Fruit fly (Drosophila melanogaster) whole organism, embryonic: ENCODE data around the gene LUBEL.

Experiments used
- Aef1 ChIP-seq: fragments of 200-800 bp; sonication (Bioruptor generic); IDR thresholded peaks from 3 replicates; pipeline ENCODE4 v1.3.6; 2022; ENCODE audit warnings: missing biosample characterization, missing genetic modification characterization
- Atf6 ChIP-seq: fragments of 200-800 bp; sonication (Bioruptor generic); IDR thresholded peaks from 2 replicates; pipeline ENCODE4 v1.3.6; 2022; ENCODE audit warnings: missing biosample characterization, missing genetic modification characterization
- CG12104 ChIP-seq: fragments of 200-800 bp; sonication (Bioruptor generic); optimal IDR thresholded peaks from 3 replicates; lab custom pipeline; 2016; ENCODE audit warnings: missing biosample characterization, missing genetic modification characterization
- CG12219 ChIP-seq: fragments of 200-800 bp; sonication (Bioruptor generic); optimal IDR thresholded peaks from 3 replicates; lab custom pipeline; 2018; ENCODE audit warnings: missing biosample characterization, mild to moderate bottlenecking, missing genetic modification characterization
- CG14667 ChIP-seq: fragments of 200-800 bp; sonication (Bioruptor generic); IDR thresholded peaks from 2 replicates; pipeline ENCODE4 v1.3.6; 2022; ENCODE audit warnings: missing biosample characterization, missing genetic modification characterization
- CG14710 ChIP-seq: fragments of 200-800 bp; sonication (Bioruptor generic); optimal IDR thresholded peaks from 3 replicates; lab custom pipeline; 2019; ENCODE audit warnings: missing biosample characterization, mild to moderate bottlenecking, missing genetic modification characterization, moderate library complexity
- CG17359 ChIP-seq: fragments of 200-800 bp; sonication (Bioruptor generic); optimal IDR thresholded peaks from 3 replicates; lab custom pipeline; 2018; ENCODE audit warnings: missing biosample characterization, mild to moderate bottlenecking, missing genetic modification characterization, moderate library complexity
- CG3065 ChIP-seq: fragments of 200-800 bp; sonication (Bioruptor generic); optimal IDR thresholded peaks from 2 replicates; lab custom pipeline; 2016; ENCODE audit warnings: missing biosample characterization, missing genetic modification characterization
- CG31388 ChIP-seq: fragments of 200-800 bp; sonication (Bioruptor generic); optimal IDR thresholded peaks from 2 replicates; lab custom pipeline; 2016; ENCODE audit warnings: missing biosample characterization, missing genetic modification characterization
- CG32772 ChIP-seq: fragments of 200-800 bp; sonication (Bioruptor generic); IDR thresholded peaks from 2 replicates; pipeline ENCODE4 v1.3.6; 2022; ENCODE audit warnings: missing biosample characterization, missing genetic modification characterization
- CG4328 ChIP-seq: fragments of 200-800 bp; sonication (Bioruptor generic); optimal IDR thresholded peaks from 3 replicates; lab custom pipeline; 2017; ENCODE audit warnings: missing biosample characterization, missing genetic modification reagents, missing genetic modification characterization
- CG4820 ChIP-seq: fragments of 200-800 bp; sonication (Bioruptor generic); optimal IDR thresholded peaks from 3 replicates; lab custom pipeline; 2016; ENCODE audit warnings: missing biosample characterization, missing genetic modification characterization
- CG4854 ChIP-seq: fragments of 200-800 bp; sonication (Bioruptor generic); optimal IDR thresholded peaks from 2 replicates; lab custom pipeline; 2016; ENCODE audit warnings: missing biosample characterization, missing genetic modification characterization, inconsistent platforms
- CG7271 ChIP-seq: fragments of 200-800 bp; sonication (Bioruptor generic); optimal IDR thresholded peaks from 2 replicates; lab custom pipeline; 2018; ENCODE audit warnings: missing biosample characterization, mild to moderate bottlenecking, missing genetic modification characterization, moderate library complexity
- CG8944 ChIP-seq: fragments of 200-800 bp; sonication (Bioruptor generic); optimal IDR thresholded peaks from 3 replicates; lab custom pipeline; 2016; ENCODE audit warnings: missing biosample characterization, missing genetic modification characterization
- CG9727 ChIP-seq: fragments of 200-800 bp; sonication (Bioruptor generic); optimal IDR thresholded peaks from 3 replicates; lab custom pipeline; 2017; ENCODE audit warnings: missing biosample characterization, mild to moderate bottlenecking, missing genetic modification characterization
- CG9876 ChIP-seq: fragments of 200-800 bp; sonication (Bioruptor generic); optimal IDR thresholded peaks from 2 replicates; lab custom pipeline; 2016; ENCODE audit warnings: missing biosample characterization, missing genetic modification characterization
- CTCF ChIP-seq: fragments of 200-800 bp; sonication (Bioruptor generic); optimal IDR thresholded peaks from 2 replicates; lab custom pipeline; 2017; ENCODE audit warnings: missing biosample characterization, mild to moderate bottlenecking, missing genetic modification characterization, moderate library complexity
- CkIIα-i1 ChIP-seq: fragments of 200-800 bp; sonication (Bioruptor generic); IDR thresholded peaks from 2 replicates; pipeline ENCODE4 v1.3.6; 2022; ENCODE audit warnings: missing biosample characterization, missing genetic modification characterization
- D19B ChIP-seq: fragments of 200-800 bp; sonication (Bioruptor generic); optimal IDR thresholded peaks from 2 replicates; lab custom pipeline; 2017; ENCODE audit warnings: missing biosample characterization, mild to moderate bottlenecking, missing genetic modification characterization
- Dip2 ChIP-seq: fragments of 200-800 bp; sonication (Bioruptor generic); IDR thresholded peaks from 2 replicates; pipeline ENCODE4 v1.3.6; 2022; ENCODE audit warnings: missing biosample characterization, missing genetic modification characterization
- Dref ChIP-seq: fragments of 200-800 bp; sonication (Bioruptor generic); IDR thresholded peaks from 2 replicates; pipeline ENCODE4 v1.3.6; 2022; ENCODE audit warnings: missing biosample characterization, missing genetic modification characterization
- Eip74EF ChIP-seq, 2 experiments: fragments of 200-800 bp in 1 of 2; fragments of >200 bp in 1 of 2; sonication (Bioruptor generic) in 1 of 2; optimal IDR thresholded peaks; 2 replicates each; lab custom pipeline; 2017 to 2019; ENCODE audit warnings: missing biosample characterization in 2 of 2, missing genetic modification characterization in 2 of 2, mild to moderate bottlenecking in 1 of 2, moderate library complexity in 1 of 2
- Gsc ChIP-seq: fragments of 200-800 bp; sonication (Bioruptor generic); IDR thresholded peaks from 2 replicates; pipeline ENCODE4 v1.3.6; 2022; ENCODE audit warnings: missing biosample characterization, missing genetic modification characterization
- Gug ChIP-seq: fragments of 200-800 bp; sonication (Bioruptor generic); IDR thresholded peaks from 4 replicates; pipeline ENCODE4 v1.3.6; 2022; ENCODE audit warnings: missing biosample characterization, missing genetic modification characterization
- HHEX ChIP-seq: fragments of 200-800 bp; sonication (Bioruptor generic); optimal IDR thresholded peaks from 3 replicates; lab custom pipeline; 2017; ENCODE audit warnings: missing biosample characterization, mild to moderate bottlenecking, missing genetic modification characterization, missing genetic modification reagents
- Nf-YC ChIP-seq: fragments of 200-800 bp; optimal IDR thresholded peaks from 3 replicates; lab custom pipeline; 2019; ENCODE audit warnings: missing biosample characterization, mild to moderate bottlenecking, missing genetic modification characterization, moderate library complexity
- Oli ChIP-seq: fragments of 200-800 bp; sonication (Bioruptor generic); optimal IDR thresholded peaks from 2 replicates; lab custom pipeline; 2018; ENCODE audit warnings: missing biosample characterization, mild to moderate bottlenecking, missing genetic modification characterization, moderate library complexity
- Pdp1 ChIP-seq, 2 experiments: fragments of 200-800 bp; sonication (Bioruptor generic); optimal IDR thresholded peaks; 3 replicates each; lab custom pipeline; 2016; ENCODE audit warnings: missing biosample characterization in 2 of 2, missing genetic modification characterization in 2 of 2, mild to moderate bottlenecking in 1 of 2, moderate library complexity in 1 of 2
- Ravus ChIP-seq: fragments of 200-800 bp; sonication (Bioruptor generic); IDR thresholded peaks from 2 replicates; pipeline ENCODE4 v1.3.6; 2022; ENCODE audit warnings: missing biosample characterization, missing genetic modification characterization
- Rx ChIP-seq: fragments of 200-800 bp; sonication (Bioruptor generic); IDR thresholded peaks from 2 replicates; pipeline ENCODE4 v1.3.6; 2022; ENCODE audit warnings: missing biosample characterization, missing genetic modification characterization
- Sox100B ChIP-seq: fragments of 200-800 bp; sonication (Bioruptor generic); optimal IDR thresholded peaks from 3 replicates; lab custom pipeline; 2018; ENCODE audit warnings: missing biosample characterization, mild to moderate bottlenecking, missing genetic modification characterization
- YL-1 ChIP-seq: fragments of 200-800 bp; sonication (Bioruptor generic); optimal IDR thresholded peaks from 3 replicates; lab custom pipeline; 2017; ENCODE audit warnings: missing biosample characterization, mild to moderate bottlenecking, missing genetic modification characterization
- ac ChIP-seq: fragments of 200-800 bp; sonication (Bioruptor generic); optimal IDR thresholded peaks from 3 replicates; lab custom pipeline; 2017; ENCODE audit warnings: missing biosample characterization, mild to moderate bottlenecking, missing genetic modification characterization
- amos ChIP-seq: fragments of 200-800 bp; sonication (Bioruptor generic); IDR thresholded peaks from 2 replicates; pipeline ENCODE4 v1.3.6; 2022; ENCODE audit warnings: missing biosample characterization, missing genetic modification characterization; ENCODE audit not compliant: partially characterized antibody
- ase ChIP-seq: fragments of 200-800 bp; sonication (Bioruptor generic); IDR thresholded peaks from 3 replicates; pipeline ENCODE4 v1.3.6; 2022; ENCODE audit warnings: missing biosample characterization, missing genetic modification characterization
- chinmo ChIP-seq: fragments of 200-800 bp; sonication (Bioruptor generic); IDR thresholded peaks from 4 replicates; pipeline ENCODE4 v1.3.6; 2022; ENCODE audit warnings: missing biosample characterization, missing genetic modification characterization; ENCODE audit not compliant: partially characterized antibody
- dati ChIP-seq: fragments of 200-800 bp; sonication (Bioruptor generic); IDR thresholded peaks from 2 replicates; pipeline ENCODE4 v1.3.6; 2022; ENCODE audit warnings: missing biosample characterization, missing genetic modification characterization
- dimm ChIP-seq: fragments of 200-800 bp; sonication (Bioruptor generic); IDR thresholded peaks from 2 replicates; pipeline ENCODE4 v1.3.6; 2022; ENCODE audit warnings: missing biosample characterization, missing genetic modification characterization
- dysf ChIP-seq: fragments of 200-800 bp; sonication (Bioruptor generic); IDR thresholded peaks from 3 replicates; pipeline ENCODE4 v1.3.6; 2022; ENCODE audit warnings: missing biosample characterization, missing genetic modification characterization
- gce ChIP-seq: fragments of 200-800 bp; sonication (Bioruptor generic); IDR thresholded peaks from 3 replicates; pipeline ENCODE4 v1.3.6; 2022; ENCODE audit warnings: missing biosample characterization, missing genetic modification characterization
- gfzf ChIP-seq: fragments of 200-800 bp; sonication (Bioruptor generic); optimal IDR thresholded peaks from 2 replicates; lab custom pipeline; 2016; ENCODE audit warnings: missing biosample characterization, mild to moderate bottlenecking, missing genetic modification characterization, moderate library complexity
- gro ChIP-seq: fragments of 200-800 bp; sonication (Bioruptor generic); optimal IDR thresholded peaks from 2 replicates; lab custom pipeline; 2016; ENCODE audit warnings: missing biosample characterization, missing genetic modification characterization
- hb ChIP-seq: fragments of 200-800 bp; sonication (Bioruptor generic); IDR thresholded peaks from 3 replicates; pipeline ENCODE4 v1.3.6; 2022; ENCODE audit warnings: missing biosample characterization, missing genetic modification characterization; ENCODE audit not compliant: partially characterized antibody
- lbe ChIP-seq: fragments of 200-800 bp; sonication (Bioruptor generic); optimal IDR thresholded peaks from 2 replicates; lab custom pipeline; 2016; ENCODE audit warnings: missing biosample characterization, mild to moderate bottlenecking, missing genetic modification characterization
- pros ChIP-seq: fragments of 200-800 bp; sonication (Bioruptor generic); optimal IDR thresholded peaks from 3 replicates; lab custom pipeline; 2019; ENCODE audit warnings: missing biosample characterization, mild to moderate bottlenecking, missing genetic modification characterization, moderate library complexity
- pzg ChIP-seq: fragments of 200-800 bp; sonication (Bioruptor generic); optimal IDR thresholded peaks from 3 replicates; lab custom pipeline; 2018; ENCODE audit warnings: missing biosample characterization, mild to moderate bottlenecking, missing genetic modification characterization, moderate library complexity
- salm ChIP-seq: fragments of 200-800 bp; sonication (Bioruptor generic); optimal IDR thresholded peaks from 2 replicates; lab custom pipeline; 2018; ENCODE audit warnings: missing biosample characterization, mild to moderate bottlenecking, missing genetic modification characterization
- shn ChIP-seq: fragments of 200-800 bp; sonication (Bioruptor generic); optimal IDR thresholded peaks from 3 replicates; lab custom pipeline; 2016; ENCODE audit warnings: missing biosample characterization, missing genetic modification characterization
- tna ChIP-seq: fragments of 200-800 bp; sonication (Bioruptor generic); IDR thresholded peaks from 2 replicates; pipeline ENCODE4 v1.3.6; 2022; ENCODE audit warnings: missing biosample characterization, missing genetic modification characterization; ENCODE audit not compliant: partially characterized antibody
- wdn ChIP-seq: fragments of 200-800 bp; sonication (Bioruptor generic); IDR thresholded peaks from 2 replicates; pipeline ENCODE4 v1.3.6; 2022; ENCODE audit warnings: missing biosample characterization, missing genetic modification characterization
- yki ChIP-seq: fragments of >200 bp; optimal IDR thresholded peaks from 3 replicates; lab custom pipeline; 2018
- zen2 ChIP-seq: fragments of 200-800 bp; sonication (Bioruptor generic); IDR thresholded peaks from 3 replicates; pipeline ENCODE4 v1.3.6; 2022; ENCODE audit warnings: missing biosample characterization, missing genetic modification characterization; ENCODE audit not compliant: partially characterized antibody

LUBEL gene

DNA sequence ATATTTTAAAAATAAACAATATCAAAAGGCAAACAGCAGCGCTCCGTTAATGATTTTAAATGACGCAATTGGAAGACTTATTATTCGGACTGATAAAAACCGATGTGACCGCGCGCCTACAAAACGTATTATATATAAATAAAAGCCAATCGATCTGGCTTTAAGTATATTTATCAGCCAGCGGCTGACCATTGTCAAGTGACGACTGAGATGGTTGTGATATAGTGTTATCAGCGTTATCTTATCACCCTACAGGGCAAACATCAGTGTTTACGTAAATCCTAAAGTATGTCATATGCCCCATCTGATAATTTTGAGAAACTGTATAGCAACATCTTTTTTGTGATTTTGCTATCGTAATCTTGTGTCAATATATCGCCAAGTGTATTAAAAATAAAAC lies 16.8 kb upstream of the LUBEL start (continued):
- TF ChIP-seq CG17359 (tag; lab: Kevin White, UChicago) (no peak), Gug (GFP tag; lab: Robert Waterston, UW) (no peak), CG9876 (GFP tag; lab: Kevin White, UChicago) (no peak), CG12104 (no peak), CTCF (no peak), Gsc (GFP tag; lab: Robert Waterston, UW) (no peak), Pdp1 (GFP tag; optimal IDR thresholded peaks at IDR 0.05; lab: Kevin White, UChicago) (peak in 1 of 2 experiments; percentile 85), dati (no peak), gro (no peak), CG4854 (no peak), Nf-YC (tag; lab: Kevin White, UChicago) (peak; percentile 15), pzg (GFP tag; lab: Kevin White, UChicago) (no peak), CG31388 (no peak), CG32772 (GFP tag; lab: Robert Waterston, UW) (no peak), CG3065 (GFP tag; lab: Kevin White, UChicago) (no peak), D19B (no peak), Atf6 (0 out of 2 replicates have a peak, but pooled peaks have one; percentile 9), dimm (GFP tag; lab: Robert Waterston, UW) (no peak), yki (lab: Kevin White, UChicago) (no peak), Ravus (GFP tag; lab: Robert Waterston, UW) (no peak), Aef1 (GFP tag; lab: Robert Waterston, UW) (no peak), ac (GFP tag; lab: Kevin White, UChicago) (no peak), ase (GFP tag; lab: Robert Waterston, UW) (no peak), lbe (GFP tag; lab: Kevin White, UChicago) (peak; percentile 34), Dref (no peak), CG14710 (tag; lab: Kevin White, UChicago) (no peak), zen2 (no peak), YL-1 (GFP tag; lab: Kevin White, UChicago) (no peak), chinmo (GFP tag; lab: Robert Waterston, UW) (no peak), hb (GFP tag; lab: Robert Waterston, UW) (no peak), Dip2 (GFP tag; lab: Robert Waterston, UW) (no peak), gfzf (GFP tag; lab: Kevin White, UChicago) (no peak), amos (GFP tag; lab: Robert Waterston, UW) (no peak), CG4820 (GFP tag; lab: Kevin White, UChicago) (no peak), CG14667 (GFP tag; lab: Robert Waterston, UW) (no peak), CG9727 (GFP tag; lab: Kevin White, UChicago) (no peak), dysf (GFP tag; lab: Robert Waterston, UW) (no peak), Sox100B (GFP tag; lab: Kevin White, UChicago) (no peak), Rx (GFP tag; lab: Robert Waterston, UW) (0 out of 2 replicates have a peak, but pooled peaks have one; percentile 11), salm (tag; lab: Kevin White, UChicago) (peak; percentile 58), CkIIα-i1 (no peak), HHEX (GFP tag; lab: Kevin White, UChicago) (no peak), CG4328 (no peak), CG12219 (GFP tag; lab: Kevin White, UChicago) (no peak), tna (no peak), pros (peak; percentile 16), gce (GFP tag; lab: Robert Waterston, UW) (no peak), CG7271 (tag; lab: Kevin White, UChicago) (no peak), Eip74EF (GFP tag; optimal IDR thresholded peaks at IDR 0.05; lab: Kevin White, UChicago) (no peak), CG8944 (GFP tag; lab: Kevin White, UChicago) (no peak), shn (GFP tag; lab: Kevin White, UChicago) (no peak), Oli (tag; lab: Kevin White, UChicago) (no peak), wdn (GFP tag; lab: Robert Waterston, UW) (no peak)
